Worm (Caenorhabditis elegans) whole organism, L1 larva: ENCODE results near the gene gop-1.

Experiments
- jun-1 ChIP-seq: fragments of 150-350 bp; optimal IDR thresholded peaks from 2 replicates; lab custom pipeline; 2014; ENCODE audit warnings: missing biosample characterization, missing genetic modification reagents, missing genetic modification characterization
- lin-35 ChIP-seq, 2 experiments: fragments of 150-350 bp; optimal IDR thresholded peaks; 2 replicates each; lab custom pipeline; 2014; ENCODE audit warnings: missing biosample characterization in 2 of 2, missing genetic modification characterization in 2 of 2, missing genetic modification reagents in 2 of 2
- lin-39 ChIP-seq: fragments of 150-350 bp; optimal IDR thresholded peaks from 2 replicates; lab custom pipeline; 2014; ENCODE audit warnings: missing biosample characterization, missing genetic modification reagents, missing genetic modification characterization
- nhr-77 ChIP-seq: fragments of 150-350 bp; optimal IDR thresholded peaks from 2 replicates; lab custom pipeline; 2014; ENCODE audit warnings: missing biosample characterization, missing genetic modification characterization
- unc-130 ChIP-seq: fragments of 150-350 bp; optimal IDR thresholded peaks from 2 replicates; lab custom pipeline; 2017; ENCODE audit warnings: missing biosample characterization, missing genetic modification characterization, inconsistent platforms

DNA sequence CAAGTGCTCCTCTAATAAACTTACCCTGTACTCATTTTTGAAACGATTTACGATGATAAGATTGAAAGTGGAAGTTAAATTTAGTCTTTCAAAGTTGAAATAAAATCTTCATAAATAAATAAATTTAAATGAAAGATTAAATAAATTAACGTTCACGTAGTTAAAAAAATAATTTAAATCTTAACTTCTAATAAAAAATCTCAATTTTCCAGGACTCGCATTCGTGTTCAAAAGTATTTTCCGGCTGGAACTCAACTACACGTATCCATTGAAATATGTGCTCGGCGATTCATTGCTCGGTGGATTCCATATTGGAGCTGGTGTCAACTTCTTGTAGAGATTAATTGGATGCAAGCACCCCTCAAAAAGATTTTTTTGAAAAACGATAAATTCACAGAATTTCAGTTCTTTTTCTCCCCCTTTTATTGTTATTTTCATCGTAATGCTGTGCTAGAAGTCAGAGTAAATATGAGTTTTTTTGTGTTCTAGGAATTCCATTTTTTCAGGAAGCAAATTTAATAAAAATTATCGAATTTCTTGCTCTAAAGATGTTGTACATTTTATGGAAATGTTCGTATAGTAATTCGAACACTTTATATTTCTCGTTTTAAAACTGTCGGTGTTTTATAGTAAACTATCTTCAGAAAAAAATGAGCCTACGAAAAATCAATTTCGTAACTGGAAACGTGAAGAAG lies 9.2 kb downstream of the gop-1 start, which contains the start of the genes C34E10.9 and hap-1:
- TF ChIP-seq lin-35 (GFP tag; optimal IDR thresholded peaks at IDR 0.05; lab: Kevin White, UChicago), result no peak
- no peak for TF ChIP-seq lin-39 (tag; lab: Kevin White, UChicago)
- no peak for TF ChIP-seq nhr-77 (tag; lab: Kevin White, UChicago)
- TF ChIP-seq jun-1 (tag; lab: Kevin White, UChicago), result no peak
- TF ChIP-seq unc-130 (tag; lab: Kevin White, UChicago), result no peak
